Worm (Caenorhabditis elegans) whole organism, L1 larva: Measurements from ENCODE around the gene srv-22.

ENCODE experiments used
- C34B4.2 ChIP-seq: sonication (generic microtip); optimal IDR thresholded peaks from 2 replicates; lab custom pipeline; 2017; ENCODE audit warnings: mild to moderate bottlenecking, missing genetic modification characterization, missing compliant biosample characterization
- F16B12.6 ChIP-seq: fragments of 150-350 bp; optimal IDR thresholded peaks from 2 replicates; lab custom pipeline; 2014; ENCODE audit warnings: missing biosample characterization, missing genetic modification characterization
- Y116A8C.19 ChIP-seq: sonication (generic microtip); optimal IDR thresholded peaks from 2 replicates; lab custom pipeline; 2016; ENCODE audit warnings: missing compliant biosample characterization, missing genetic modification characterization, borderline replicate concordance
- aha-1 ChIP-seq: fragments of 150-350 bp; optimal IDR thresholded peaks from 2 replicates; lab custom pipeline; 2014; ENCODE audit warnings: missing biosample characterization, missing genetic modification characterization
- alr-1 ChIP-seq: fragments of 200-800 bp; sonication (Bioruptor generic); optimal IDR thresholded peaks from 2 replicates; lab custom pipeline; 2018; ENCODE audit warnings: borderline replicate concordance, mild to moderate bottlenecking, missing genetic modification characterization, missing compliant biosample characterization
- aly-2 ChIP-seq: fragments of 150-350 bp; optimal IDR thresholded peaks from 2 replicates; lab custom pipeline; 2014; ENCODE audit warnings: missing biosample characterization, missing genetic modification characterization
- ama-1 ChIP-seq: fragments of 150-350 bp; optimal IDR thresholded peaks from 2 replicates; lab custom pipeline; 2014
- blmp-1 ChIP-seq: fragments of 150-350 bp; optimal IDR thresholded peaks from 2 replicates; lab custom pipeline; 2014; ENCODE audit warnings: missing biosample characterization, missing genetic modification characterization
- ceh-8 ChIP-seq: fragments of 200-800 bp; sonication (Bioruptor generic); optimal IDR thresholded peaks from 2 replicates; lab custom pipeline; 2018; ENCODE audit warnings: mild to moderate bottlenecking, missing genetic modification characterization, moderate library complexity, missing compliant biosample characterization
- ceh-88 ChIP-seq: fragments of 200-800 bp; sonication (Bioruptor generic); IDR thresholded peaks from 2 replicates; pipeline ENCODE4 v1.3.6; 2022; ENCODE audit warnings: missing genetic modification characterization, missing compliant biosample characterization
- ces-1 ChIP-seq: fragments of 150-350 bp; optimal IDR thresholded peaks from 2 replicates; lab custom pipeline; 2014; ENCODE audit warnings: missing biosample characterization, missing genetic modification reagents, missing genetic modification characterization
- dsc-1 ChIP-seq: sonication (generic microtip); optimal IDR thresholded peaks from 2 replicates; lab custom pipeline; 2016; ENCODE audit warnings: mild to moderate bottlenecking, missing genetic modification characterization, missing compliant biosample characterization
- efl-1 ChIP-seq, 4 experiments: fragments of 150-350 bp; optimal IDR thresholded peaks in 3 of 4; peaks in 1 of 4; 1 replicate in 1 of 4; 2 replicates in 3 of 4; lab custom pipeline; 2014; ENCODE audit warnings: missing biosample characterization in 2 of 4, missing genetic modification characterization in 2 of 4, missing genetic modification reagents in 2 of 4
- efl-3 ChIP-seq: fragments of 200-800 bp; sonication (Bioruptor generic); optimal IDR thresholded peaks from 2 replicates; lab custom pipeline; 2018; ENCODE audit warnings: mild to moderate bottlenecking, missing genetic modification characterization, missing compliant biosample characterization
- egl-27 ChIP-seq, 2 experiments: fragments of 150-350 bp in 1 of 2; sonication (generic microtip); optimal IDR thresholded peaks; 3 replicates each; lab custom pipeline; 2017 to 2018; ENCODE audit warnings: missing biosample characterization in 2 of 2, missing genetic modification characterization in 2 of 2, missing genetic modification reagents in 2 of 2
- fkh-10 ChIP-seq: sonication (generic microtip); optimal IDR thresholded peaks from 2 replicates; lab custom pipeline; 2017; ENCODE audit warnings: missing biosample characterization, missing genetic modification reagents, missing genetic modification characterization
- fkh-4 ChIP-seq: sonication (generic microtip); optimal IDR thresholded peaks from 2 replicates; lab custom pipeline; 2016; ENCODE audit warnings: missing compliant biosample characterization, missing genetic modification characterization, borderline replicate concordance
- fkh-8 ChIP-seq: sonication (generic microtip); optimal IDR thresholded peaks from 2 replicates; lab custom pipeline; 2016; ENCODE audit warnings: mild to moderate bottlenecking, missing genetic modification characterization, missing compliant biosample characterization
- fos-1 ChIP-seq: fragments of 150-350 bp; optimal IDR thresholded peaks from 2 replicates; lab custom pipeline; 2014; ENCODE audit warnings: missing biosample characterization, missing genetic modification characterization
- grh-1 ChIP-seq: fragments of 200-800 bp; sonication (Bioruptor generic); IDR thresholded peaks from 2 replicates; pipeline ENCODE4 v1.3.6; 2022; ENCODE audit warnings: missing genetic modification reagents, missing genetic modification characterization, missing compliant biosample characterization
- hlh-17 ChIP-seq: fragments of 200-800 bp; sonication (Bioruptor generic); optimal IDR thresholded peaks from 2 replicates; lab custom pipeline; 2018; ENCODE audit warnings: missing genetic modification characterization, mild to moderate bottlenecking, missing compliant biosample characterization, moderate library complexity, borderline replicate concordance
- isw-1 ChIP-seq: fragments of 200-800 bp; sonication (Bioruptor generic); IDR thresholded peaks from 2 replicates; pipeline ENCODE4 v1.3.6; 2022; ENCODE audit warnings: missing genetic modification characterization, missing compliant biosample characterization
- jun-1 ChIP-seq: fragments of 150-350 bp; optimal IDR thresholded peaks from 2 replicates; lab custom pipeline; 2014; ENCODE audit warnings: missing biosample characterization, missing genetic modification reagents, missing genetic modification characterization
- lin-14 ChIP-seq: fragments of 200-800 bp; sonication (Bioruptor generic); optimal IDR thresholded peaks from 2 replicates; lab custom pipeline; 2018; ENCODE audit warnings: mild to moderate bottlenecking, missing genetic modification characterization, moderate library complexity, missing compliant biosample characterization
- lin-15B ChIP-seq: fragments of 150-350 bp; sonication (generic microtip); optimal IDR thresholded peaks from 3 replicates; lab custom pipeline; 2014; ENCODE audit warnings: missing biosample characterization, missing genetic modification characterization
- lsy-2 ChIP-seq, 2 experiments: fragments of 150-350 bp; optimal IDR thresholded peaks; 2 replicates each; lab custom pipeline; 2014; ENCODE audit warnings: missing biosample characterization in 2 of 2, missing genetic modification characterization in 2 of 2
- mab-9 ChIP-seq: fragments of 200-800 bp; sonication (Bioruptor generic); IDR thresholded peaks from 2 replicates; pipeline ENCODE4 v1.3.6; 2022; ENCODE audit warnings: missing genetic modification reagents, missing genetic modification characterization, missing compliant biosample characterization
- mep-1 ChIP-seq: fragments of 150-350 bp; optimal IDR thresholded peaks from 2 replicates; lab custom pipeline; 2014; ENCODE audit warnings: missing biosample characterization, missing genetic modification characterization
- nhr-47 ChIP-seq: sonication (generic microtip); optimal IDR thresholded peaks from 2 replicates; lab custom pipeline; 2016; ENCODE audit warnings: mild to moderate bottlenecking, missing genetic modification characterization, moderate library complexity, missing compliant biosample characterization
- nhr-85 ChIP-seq: sonication (generic microtip); peaks from one replicate; lab custom pipeline; 2016; ENCODE audit warnings: missing genetic modification characterization, inconsistent platforms, missing compliant biosample characterization
- pag-3 ChIP-seq: sonication (generic microtip); optimal IDR thresholded peaks from 2 replicates; lab custom pipeline; 2017; ENCODE audit warnings: missing genetic modification characterization, mild to moderate bottlenecking, missing compliant biosample characterization, antibody characterized with exemption, borderline replicate concordance; ENCODE audit not compliant: insufficient read depth
- snpc-4 ChIP-seq: fragments of 150-350 bp; optimal IDR thresholded peaks from 2 replicates; lab custom pipeline; 2014; ENCODE audit warnings: missing biosample characterization, missing genetic modification characterization
- snu-23 ChIP-seq: sonication (generic microtip); optimal IDR thresholded peaks from 2 replicates; lab custom pipeline; 2016; ENCODE audit warnings: missing genetic modification characterization, missing compliant biosample characterization
- sox-4 ChIP-seq: sonication (generic microtip); optimal IDR thresholded peaks from 2 replicates; lab custom pipeline; 2016; ENCODE audit warnings: missing genetic modification characterization, missing compliant biosample characterization
- sptf-1 ChIP-seq: fragments of 150-350 bp; optimal IDR thresholded peaks from 2 replicates; lab custom pipeline; 2014; ENCODE audit warnings: missing biosample characterization, missing genetic modification characterization
- swsn-7 ChIP-seq: sonication (generic microtip); optimal IDR thresholded peaks from 2 replicates; lab custom pipeline; 2016; ENCODE audit warnings: missing genetic modification characterization, missing compliant biosample characterization
- tbx-2 ChIP-seq: sonication (generic microtip); optimal IDR thresholded peaks from 2 replicates; lab custom pipeline; 2016; ENCODE audit warnings: missing genetic modification characterization, missing compliant biosample characterization
- unc-130 ChIP-seq: fragments of 150-350 bp; optimal IDR thresholded peaks from 2 replicates; lab custom pipeline; 2017; ENCODE audit warnings: missing biosample characterization, missing genetic modification characterization, inconsistent platforms
- xbp-1 ChIP-seq: sonication (generic microtip); optimal IDR thresholded peaks from 2 replicates; lab custom pipeline; 2016; ENCODE audit warnings: missing genetic modification characterization, missing compliant biosample characterization

srv-22 gene

ce11 chrIV:5847986-5848707 is 31.6 kb downstream of the srv-22 start, which contains the start of gene sams-3 (continued):
- TF ChIP-seq dsc-1 (tag; lab: Kevin White, UChicago) (peak; percentile 8), sox-4 (tag; lab: Kevin White, UChicago) (no peak), nhr-85 (tag; lab: Kevin White, UChicago) (peak; percentile 78), blmp-1 (tag; lab: Kevin White, UChicago) (peak; percentile 15), swsn-7 (tag; lab: Kevin White, UChicago) (peak; percentile 57), fkh-8 (tag; lab: Kevin White, UChicago) (no peak), lsy-2 (tag; optimal IDR thresholded peaks at IDR 0.05; lab: Kevin White, UChicago) (peak; percentile 70 to 73), fos-1 (tag; lab: Kevin White, UChicago) (no peak), fkh-4 (tag; lab: Kevin White, UChicago) (no peak), C34B4.2 (tag; lab: Kevin White, UChicago) (no peak), isw-1 (peak; percentile 15; the same call in 1 of the 2 replicates), snpc-4 (no peak), ama-1 (no peak), lin-15B (tag; lab: Kevin White, UChicago) (no peak), Y116A8C.19 (tag; lab: Kevin White, UChicago) (no peak), fkh-10 (no peak), pag-3 (tag; lab: Kevin White, UChicago) (no peak), hlh-17 (GFP tag; lab: Kevin White, UChicago) (no peak), mab-9 (GFP tag; lab: Robert Waterston, UW) (peak; percentile 89), mep-1 (tag; lab: Kevin White, UChicago) (peak; percentile 29), ceh-8 (no peak), efl-3 (GFP tag; lab: Kevin White, UChicago) (no peak), xbp-1 (peak; percentile 40), grh-1 (GFP tag; lab: Robert Waterston, UW) (no peak), ceh-88 (GFP tag; lab: Robert Waterston, UW) (no peak), lin-14 (no peak), F16B12.6 (tag; lab: Kevin White, UChicago) (peak; percentile 93), sptf-1 (tag; lab: Kevin White, UChicago) (no peak), unc-130 (peak; percentile 53), aha-1 (tag; lab: Kevin White, UChicago) (no peak), snu-23 (GFP tag; lab: Kevin White, UChicago) (peak; percentile 64), aly-2 (tag; lab: Kevin White, UChicago) (no peak), ces-1 (GFP tag; lab: Kevin White, UChicago) (no peak)

DNA sequence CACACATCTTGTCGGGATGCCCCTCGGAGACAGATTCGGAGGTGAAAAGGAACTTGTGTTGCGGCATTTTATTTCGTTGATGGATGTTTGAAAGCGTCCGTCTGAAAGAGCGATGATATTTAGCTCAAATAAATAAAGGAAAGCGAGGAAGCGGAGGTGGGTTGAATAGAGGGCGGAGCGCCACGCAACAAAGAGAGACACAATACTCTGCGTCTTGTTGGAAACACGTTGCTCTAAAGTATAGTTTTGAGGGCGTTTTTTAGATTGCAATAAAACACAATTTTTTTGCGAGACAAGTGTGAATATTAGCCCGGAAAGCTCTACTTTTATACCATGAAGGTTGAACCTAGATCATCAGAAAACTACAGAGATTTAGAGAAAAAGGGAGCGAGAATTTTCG is 33.5 kb downstream of the srv-22 start, which contains the start of gene sams-4:
TSS of gene sams-4 (minus strand) at position 101 of the 400 bp plus-strand sequence.
- TF ChIP-seq alr-1 (tag; lab: Kevin White, UChicago): no peak
- TF ChIP-seq nhr-47: no peak
- no peak for TF ChIP-seq snpc-4
- TF ChIP-seq fkh-4 (tag; lab: Kevin White, UChicago): no peak
- TF ChIP-seq egl-27 (tag; optimal IDR thresholded peaks at IDR 0.05; lab: Kevin White, UChicago): no peak
- no peak for TF ChIP-seq jun-1 (tag; lab: Kevin White, UChicago)
- TF ChIP-seq nhr-85 (tag; lab: Kevin White, UChicago): no peak
- no peak for TF ChIP-seq ceh-8
- no peak for TF ChIP-seq unc-130
- TF ChIP-seq tbx-2 (tag; lab: Kevin White, UChicago): no peak
- TF ChIP-seq, all 84 proteins: peak for 0

- TF ChIP-seq efl-1 (optimal IDR thresholded peaks at IDR 0.05; lab: Kevin White, UChicago): no peak
- peak in 1 of 2 experiments; percentile 58 for TF ChIP-seq efl-1 (GFP tag; optimal IDR thresholded peaks at IDR 0.05 in 1 of 2; lab: Kevin White, UChicago)
- no peak for TF ChIP-seq lin-15B (tag; lab: Kevin White, UChicago)
- TF ChIP-seq, all 84 proteins: peak for 1
These were observed 36.8 kb downstream of the srv-22 start for ce11 chrIV:5842905-5843304.
